Fruit fly (Drosophila melanogaster): Measurements from ENCODE around the gene Tmtc2.

DNA sequence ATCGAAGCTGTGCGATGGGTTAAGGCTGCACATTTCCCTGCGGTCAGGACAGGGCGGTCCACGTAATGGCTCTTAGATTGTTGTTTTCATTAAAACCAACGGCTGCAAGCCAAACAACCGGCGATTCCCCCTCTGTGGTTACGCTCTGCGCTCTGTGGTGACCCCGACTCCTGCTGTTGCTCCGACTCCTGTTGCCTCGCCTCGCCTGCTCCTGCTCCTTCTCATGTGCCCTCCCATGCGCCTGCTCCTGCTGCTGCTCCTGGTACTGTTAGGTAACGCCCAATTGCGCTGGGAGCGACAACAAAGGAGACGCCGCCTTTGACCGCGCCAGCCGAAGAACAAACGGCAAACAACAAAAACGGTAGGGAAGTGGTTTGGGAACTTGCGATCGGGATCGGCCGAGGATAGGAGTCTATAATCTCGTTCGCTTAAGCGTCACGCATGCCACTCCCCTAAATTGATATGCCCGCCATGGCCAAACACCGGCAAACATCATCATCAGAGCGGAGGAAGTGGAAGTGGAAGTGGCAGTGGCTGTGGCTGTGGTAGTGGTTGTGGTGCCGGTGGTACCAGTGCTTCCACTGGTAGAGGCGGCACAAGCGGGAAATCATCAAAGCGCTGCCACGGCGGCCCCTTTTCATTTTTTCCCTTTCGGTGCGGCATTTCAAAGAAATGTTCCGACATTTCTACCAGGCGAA is 84.7 kb downstream of the Tmtc2 start:
- TF ChIP-seq Ets98B (GFP tag; IDR thresholded peaks at IDR 0.05) (no peak), D1 (tag; optimal IDR thresholded peaks at IDR 0.05) (no peak), CG13204 (GFP tag; optimal IDR thresholded peaks at IDR 0.05) (peak; percentile 5), EcR (GFP tag; optimal IDR thresholded peaks at IDR 0.05) (no peak), Pif1B (GFP tag; optimal IDR thresholded peaks at IDR 0.05) (no peak), fd96Ca (GFP tag; IDR thresholded peaks at IDR 0.05) (no peak), Pif1A (GFP tag; optimal IDR thresholded peaks at IDR 0.05) (no peak), gl (tag; optimal IDR thresholded peaks at IDR 0.05) (no peak), CG12605 (GFP tag; IDR thresholded peaks at IDR 0.05) (no peak), CG8159 (tag; optimal IDR thresholded peaks at IDR 0.05) (no peak), CG4496 (GFP tag; IDR thresholded peaks at IDR 0.05) (0 out of 3 replicates have a peak, but pooled peaks have one; percentile 18), Snoo (tag; optimal IDR thresholded peaks at IDR 0.05) (no peak), CG15710 (tag; optimal IDR thresholded peaks at IDR 0.05) (no peak), CG32121 (GFP tag; IDR thresholded peaks at IDR 0.05) (no peak)
